Fruit fly (Drosophila melanogaster) whole organism, pupa: ENCODE data around the gene CG15170.

Experiments used
- CG13204 ChIP-seq: fragments of 200-800 bp; sonication (Bioruptor generic); optimal IDR thresholded peaks from 2 replicates; lab custom pipeline; 2018; ENCODE audit warnings: missing biosample characterization, mild to moderate bottlenecking, missing genetic modification characterization, moderate library complexity
- CG8159 ChIP-seq: fragments of 200-800 bp; sonication (Bioruptor generic); optimal IDR thresholded peaks from 3 replicates; lab custom pipeline; 2018; ENCODE audit warnings: missing biosample characterization, mild to moderate bottlenecking, missing genetic modification characterization, moderate library complexity
- fd96Ca ChIP-seq: fragments of 200-800 bp; sonication (Bioruptor generic); IDR thresholded peaks from 3 replicates; pipeline ENCODE4 v1.3.6; 2022; ENCODE audit warnings: missing biosample characterization, missing genetic modification characterization

DNA sequence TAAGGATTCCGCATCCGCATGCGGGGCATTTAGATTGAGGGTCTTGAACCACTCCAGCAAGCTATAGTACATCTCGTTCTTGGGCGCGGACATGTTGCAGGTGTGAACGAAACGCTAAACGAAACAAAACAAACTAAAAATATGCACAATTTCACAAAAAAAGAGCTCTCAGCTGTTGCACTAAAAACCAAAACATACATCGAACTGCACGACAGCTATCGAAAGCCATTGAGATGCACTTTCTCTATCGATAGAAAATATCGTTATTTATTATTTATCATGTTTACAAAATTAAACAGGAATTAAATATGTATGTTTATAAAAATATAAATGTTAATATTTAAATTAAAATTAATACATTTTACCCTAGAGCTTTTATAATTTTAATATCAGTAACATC, 43.3 kb upstream of the CG15170 start, which contains the start of gene hook:
- TF ChIP-seq CG13204 (GFP tag; lab: Kevin White, UChicago) (no peak), CG8159 (tag; lab: Kevin White, UChicago) (no peak), fd96Ca (GFP tag; lab: Robert Waterston, UW) (no peak)
